Worm (Caenorhabditis elegans): ENCODE measurements around the gene F53A3.7.

F53A3.7 gene

ce11 chrIII:1925786-1926185 lies 25.5 kb upstream of the F53A3.7 start:
- TF ChIP-seq nhr-76 (tag; optimal IDR thresholded peaks at IDR 0.05) (no peak), bed-3 (GFP tag; optimal IDR thresholded peaks at IDR 0.05) (no peak), unc-120 (tag; optimal IDR thresholded peaks at IDR 0.05; ENCODE audit: poor library complexity, severe bottlenecking) (no peak)

ce11 chrIII:1926456-1926855 lies 24.9 kb upstream of the F53A3.7 start:
- TF ChIP-seq cnd-1 (tag; optimal IDR thresholded peaks at IDR 0.05) (no peak), flh-1 (GFP tag; optimal IDR thresholded peaks at IDR 0.05) (no peak), nhr-12 (tag; optimal IDR thresholded peaks at IDR 0.05) (peak; percentile 70), ceh-43 (GFP tag; optimal IDR thresholded peaks at IDR 0.05) (no peak), pha-4 (tag; optimal IDR thresholded peaks at IDR 0.05) (peak; percentile 98), lin-13 (tag; optimal IDR thresholded peaks at IDR 0.05) (peak; percentile 63), unc-39 (tag; optimal IDR thresholded peaks at IDR 0.05) (no peak), snpc-4 (tag; optimal IDR thresholded peaks at IDR 0.05) (no peak), hlh-1 (tag; optimal IDR thresholded peaks at IDR 0.05) (peak; percentile 40), sem-2 (GFP tag; optimal IDR thresholded peaks at IDR 0.05) (no peak), unc-62 (GFP tag; optimal IDR thresholded peaks at IDR 0.05) (peak; percentile 57), mls-2 (tag; optimal IDR thresholded peaks at IDR 0.05) (no peak), nhr-28 (tag; optimal IDR thresholded peaks at IDR 0.05) (no peak), sptf-1 (tag; optimal IDR thresholded peaks at IDR 0.05) (peak; percentile 21), lsy-2 (tag; optimal IDR thresholded peaks at IDR 0.05) (peak; percentile 51), blmp-1 (tag; optimal IDR thresholded peaks at IDR 0.05) (peak; percentile 65), ham-2 (GFP tag; optimal IDR thresholded peaks at IDR 0.05) (no peak), tbx-8 (GFP tag; optimal IDR thresholded peaks at IDR 0.05) (no peak), lin-32 (GFP tag; optimal IDR thresholded peaks at IDR 0.05) (no peak), nhr-237 (tag; optimal IDR thresholded peaks at IDR 0.05) (peak; percentile 61), mab-5 (tag; optimal IDR thresholded peaks at IDR 0.05) (peak; percentile 0), bed-3 (GFP tag; optimal IDR thresholded peaks at IDR 0.05) (no peak), zip-8 (tag; optimal IDR thresholded peaks at IDR 0.05) (no peak), nhr-2 (tag; optimal IDR thresholded peaks at IDR 0.05) (peak; percentile 25), unc-120 (tag; optimal IDR thresholded peaks at IDR 0.05; ENCODE audit: poor library complexity, severe bottlenecking) (no peak), elt-1 (tag; optimal IDR thresholded peaks at IDR 0.05; ENCODE audit: borderline replicate concordance, insufficient read depth) (peak; percentile 19), M03D4.4 (tag; optimal IDR thresholded peaks at IDR 0.05) (no peak), ztf-11 (tag; optimal IDR thresholded peaks at IDR 0.05) (peak; percentile 18), mep-1 (tag; optimal IDR thresholded peaks at IDR 0.05) (no peak), elt-3 (tag; optimal IDR thresholded peaks at IDR 0.05) (peak; percentile 76), ces-1 (GFP tag; optimal IDR thresholded peaks at IDR 0.05) (peak; percentile 81)

ce11 chrIII:1927230-1927629 lies 24.1 kb upstream of the F53A3.7 start:
- TF ChIP-seq flh-1 (GFP tag; optimal IDR thresholded peaks at IDR 0.05) = no peak
- peak; percentile 65 for TF ChIP-seq lin-13 (tag; optimal IDR thresholded peaks at IDR 0.05)
- no peak for TF ChIP-seq M03D4.4 (tag; optimal IDR thresholded peaks at IDR 0.05)
- TF ChIP-seq nhr-76 (tag; optimal IDR thresholded peaks at IDR 0.05) = no peak
- no peak for TF ChIP-seq pha-4 (tag; optimal IDR thresholded peaks at IDR 0.05)
- no peak for TF ChIP-seq elt-1 (tag; optimal IDR thresholded peaks at IDR 0.05; ENCODE audit: borderline replicate concordance, insufficient read depth)
- no peak for TF ChIP-seq ham-2 (GFP tag; optimal IDR thresholded peaks at IDR 0.05)
- TF ChIP-seq lsy-2 (tag; optimal IDR thresholded peaks at IDR 0.05) = peak; percentile 61
- no peak for TF ChIP-seq lin-32 (GFP tag; optimal IDR thresholded peaks at IDR 0.05)
- no peak for TF ChIP-seq sem-2 (GFP tag; optimal IDR thresholded peaks at IDR 0.05)
- TF ChIP-seq blmp-1 (tag; optimal IDR thresholded peaks at IDR 0.05) = no peak

- TF ChIP-seq ztf-11 (tag; optimal IDR thresholded peaks at IDR 0.05) = no peak
- TF ChIP-seq lin-13 (tag; optimal IDR thresholded peaks at IDR 0.05) = peak; percentile 11
- no peak for TF ChIP-seq drap-1 (GFP tag; optimal IDR thresholded peaks at IDR 0.05)
- TF ChIP-seq elt-1 (tag; optimal IDR thresholded peaks at IDR 0.05; ENCODE audit: borderline replicate concordance, insufficient read depth) = no peak
- peak; percentile 3 for TF ChIP-seq lsy-2 (tag; optimal IDR thresholded peaks at IDR 0.05)
- no peak for TF ChIP-seq blmp-1 (tag; optimal IDR thresholded peaks at IDR 0.05)
- no peak for TF ChIP-seq unc-39 (tag; optimal IDR thresholded peaks at IDR 0.05)
- TF ChIP-seq ham-2 (GFP tag; optimal IDR thresholded peaks at IDR 0.05) = no peak
- no peak for TF ChIP-seq cnd-1 (tag; optimal IDR thresholded peaks at IDR 0.05)
These were observed 22.4 kb upstream of the F53A3.7 start for ce11 chrIII:1928741-1929499.

Measured in whole organism, mixed stage, embryonic.